Fruit fly (Drosophila melanogaster): ENCODE results near the gene CG34268.

CG34268 gene

dm6 chr3L:539383-540088 is 38.8 kb downstream of the CG34268 start:
- TF ChIP-seq noc (tag; optimal IDR thresholded peaks at IDR 0.05), result no peak

DNA sequence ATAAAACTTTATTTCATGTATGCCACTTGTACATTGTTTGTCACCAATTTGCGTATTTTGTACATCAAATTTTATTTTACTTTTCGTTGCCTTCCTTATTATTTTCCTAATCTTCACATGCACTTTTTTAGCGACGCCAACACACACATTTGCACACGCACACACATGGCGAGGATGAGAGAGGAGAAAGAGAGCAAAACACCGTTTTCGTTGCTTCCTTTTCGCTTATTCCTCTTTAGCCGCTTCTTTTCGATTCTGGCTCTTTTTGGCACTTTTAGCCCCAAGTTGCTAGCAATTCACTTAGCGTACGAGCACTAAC is 39.3 kb downstream of the CG34268 start:
- no peak for TF ChIP-seq noc (tag; optimal IDR thresholded peaks at IDR 0.05)

DNA sequence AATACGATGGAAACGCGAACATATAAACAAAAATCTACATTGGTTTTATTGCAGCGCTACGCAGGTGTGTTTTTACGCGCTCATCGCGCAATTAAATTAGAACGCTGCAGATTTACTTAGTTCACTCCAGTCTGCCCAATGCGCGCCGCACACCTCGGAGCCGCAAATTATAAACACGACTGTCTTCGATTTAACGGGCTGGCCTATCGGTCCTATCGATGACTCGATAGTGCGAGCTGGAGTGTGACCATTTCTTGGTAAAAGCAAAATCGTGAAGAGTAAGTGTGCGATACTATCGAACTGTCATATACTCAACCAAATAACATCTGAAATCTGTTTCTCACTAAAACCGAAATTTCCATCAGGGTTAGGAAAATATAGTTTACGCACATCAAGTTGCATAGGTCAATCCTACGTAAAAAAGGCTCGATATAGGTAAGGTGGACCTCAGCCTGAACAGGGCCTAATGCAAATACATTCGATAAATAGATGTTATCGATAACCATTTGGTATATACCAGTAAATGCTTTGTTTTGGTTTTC is 39.7 kb downstream of the CG34268 start, which contains the start of the genes klar and BORCS6:
Gene klar, minus strand, starts transcription at position 183 of the 542 bp plus-strand sequence.
Gene BORCS6, plus strand, starts transcription at position 420 of the 542 bp plus-strand sequence.
- peak; percentile 26 for TF ChIP-seq noc (tag; optimal IDR thresholded peaks at IDR 0.05)

- peak; percentile 59 for TF ChIP-seq noc (tag; optimal IDR thresholded peaks at IDR 0.05)
These were observed 42.3 kb downstream of the CG34268 start, which contains the start of the genes Cypl and Hipk for dm6 chr3L:542863-543635. TSS of gene Cypl (minus strand) at chr3L:542931. TSS of gene Hipk (plus strand) at chr3L:543060.

dm6 chr3L:544203-544602 is 43.4 kb downstream of the CG34268 start:
- TF ChIP-seq noc (tag; optimal IDR thresholded peaks at IDR 0.05), result no peak

DNA sequence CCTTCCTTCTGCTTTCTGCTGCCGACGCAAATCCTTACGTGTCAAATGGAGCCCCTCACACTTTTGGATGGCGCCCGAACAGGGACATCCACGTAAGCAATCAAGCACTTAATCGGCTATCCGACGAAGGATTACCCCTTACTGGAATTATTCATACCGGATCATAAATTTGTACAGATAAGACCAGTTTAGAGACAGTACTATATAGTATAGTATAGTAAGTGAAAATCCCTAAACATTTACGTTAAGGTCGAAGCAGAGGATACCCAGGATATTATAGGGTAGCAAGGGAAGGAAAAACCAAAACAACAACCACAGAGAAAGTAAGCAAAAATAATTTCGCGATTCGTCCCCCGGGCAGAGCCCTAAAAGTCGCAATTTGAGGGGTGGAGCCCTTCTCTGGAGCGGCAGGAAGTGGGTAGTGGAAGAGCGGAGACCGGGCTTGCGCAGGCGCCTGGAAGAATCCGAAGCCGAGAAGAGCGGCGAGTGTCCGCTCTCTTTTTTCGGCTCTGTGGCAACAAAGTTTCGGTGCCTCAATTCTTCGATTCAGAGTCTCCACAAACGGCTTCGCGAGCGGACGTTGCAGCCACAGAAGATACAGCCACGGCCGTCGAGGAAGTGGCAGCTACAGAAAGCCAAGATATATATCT is 44.9 kb downstream of the CG34268 start:
- peak; percentile 41 for TF ChIP-seq noc (tag; optimal IDR thresholded peaks at IDR 0.05)

DNA sequence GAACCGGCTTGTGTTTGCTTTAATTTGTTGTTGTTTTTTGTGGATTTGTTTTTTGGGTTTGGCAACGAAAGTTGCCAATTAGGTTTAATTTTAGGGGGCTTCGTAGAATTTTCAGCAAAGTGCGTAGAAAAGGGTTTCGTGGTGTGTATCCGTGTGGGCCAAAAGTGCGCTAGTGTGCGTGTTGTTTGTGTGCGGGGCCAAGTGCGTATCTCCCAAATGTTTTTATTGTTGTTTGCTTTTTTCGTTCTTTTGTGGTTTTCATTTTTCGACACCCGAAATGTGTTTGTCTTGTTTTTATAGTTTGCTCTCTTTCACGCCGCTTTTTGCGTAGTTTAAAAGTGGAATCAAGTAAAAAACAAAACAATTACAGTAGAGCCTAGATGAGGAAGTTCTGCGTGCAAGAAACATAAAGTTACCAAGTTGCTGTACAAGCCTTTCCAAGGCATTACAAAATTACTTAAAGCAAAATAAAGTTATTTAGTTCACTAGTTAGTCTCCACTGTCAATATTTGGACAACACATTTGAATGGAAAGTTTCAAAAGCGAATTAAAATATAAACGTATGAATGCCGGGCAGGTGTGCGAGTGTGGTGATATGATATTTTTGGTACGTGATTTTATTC is 46.2 kb downstream of the CG34268 start:
- TF ChIP-seq noc (tag; optimal IDR thresholded peaks at IDR 0.05), result peak; percentile 96

dm6 chr3L:548304-549198 is 47.8 kb downstream of the CG34268 start:
- peak; percentile 68 for TF ChIP-seq noc (tag; optimal IDR thresholded peaks at IDR 0.05)

- TF ChIP-seq noc (tag; optimal IDR thresholded peaks at IDR 0.05), result no peak
These were observed 49.5 kb downstream of the CG34268 start for dm6 chr3L:550082-550827.

dm6 chr3L:550828-551094 is 50.0 kb downstream of the CG34268 start:
- no peak for TF ChIP-seq noc (tag; optimal IDR thresholded peaks at IDR 0.05)

All from whole organism, larva.